Fruit fly (Drosophila melanogaster) whole organism, embryonic: Measurements from ENCODE around the gene CIA30.
A peak's percentile ranks its signal among the peaks of the same experiment; 100 is the strongest.

Experiments used
- Antp ChIP-seq: fragments of 200-800 bp; sonication (Bioruptor generic); optimal IDR thresholded peaks from 3 replicates; lab custom pipeline; 2016; ENCODE audit warnings: missing biosample characterization, missing genetic modification characterization
- CG10209 ChIP-seq: fragments of 200-800 bp; sonication (Bioruptor generic); optimal IDR thresholded peaks from 3 replicates; lab custom pipeline; 2017; ENCODE audit warnings: missing biosample characterization, mild to moderate bottlenecking, missing genetic modification characterization, missing genetic modification reagents
- CG11247 ChIP-seq: fragments of 200-800 bp; sonication (Bioruptor generic); IDR thresholded peaks from 2 replicates; pipeline ENCODE4 v1.3.6; 2022; ENCODE audit warnings: missing biosample characterization, missing genetic modification characterization
- CG12236 ChIP-seq: fragments of 200-800 bp; sonication (Bioruptor generic); optimal IDR thresholded peaks from 2 replicates; lab custom pipeline; 2016; ENCODE audit warnings: missing biosample characterization, missing genetic modification characterization
- CG13424 ChIP-seq: fragments of 200-800 bp; sonication (Bioruptor generic); optimal IDR thresholded peaks from 2 replicates; lab custom pipeline; 2019; ENCODE audit warnings: missing biosample characterization, mild to moderate bottlenecking, missing genetic modification characterization, moderate library complexity
- CG13775 ChIP-seq: fragments of 200-800 bp; sonication (Bioruptor generic); optimal IDR thresholded peaks from 3 replicates; lab custom pipeline; 2017; ENCODE audit warnings: missing biosample characterization, mild to moderate bottlenecking, missing genetic modification characterization
- CG16863 ChIP-seq: fragments of 200-800 bp; sonication (Bioruptor generic); optimal IDR thresholded peaks from 3 replicates; lab custom pipeline; 2016; ENCODE audit warnings: missing biosample characterization, missing genetic modification characterization
- CG18476 ChIP-seq: fragments of 200-800 bp; sonication (Bioruptor generic); optimal IDR thresholded peaks from 2 replicates; lab custom pipeline; 2016; ENCODE audit warnings: missing biosample characterization, mild to moderate bottlenecking, missing genetic modification characterization
- CG2202 ChIP-seq: fragments of 200-800 bp; sonication (Bioruptor generic); optimal IDR thresholded peaks from 2 replicates; lab custom pipeline; 2018; ENCODE audit warnings: missing biosample characterization, mild to moderate bottlenecking, missing genetic modification characterization
- CG30403 ChIP-seq: fragments of 200-800 bp; sonication (Bioruptor generic); optimal IDR thresholded peaks from 3 replicates; lab custom pipeline; 2016; ENCODE audit warnings: missing biosample characterization, missing genetic modification characterization
- CG3065 ChIP-seq: fragments of 200-800 bp; sonication (Bioruptor generic); optimal IDR thresholded peaks from 2 replicates; lab custom pipeline; 2016; ENCODE audit warnings: missing biosample characterization, missing genetic modification characterization
- CG3726 ChIP-seq: fragments of 200-800 bp; sonication (Bioruptor generic); IDR thresholded peaks from 3 replicates; pipeline ENCODE4, ENCODE4 v1.3.6; 2022; ENCODE audit warnings: missing biosample characterization, missing genetic modification characterization
- CG4282 ChIP-seq: fragments of 200-800 bp; sonication (Bioruptor generic); optimal IDR thresholded peaks from 2 replicates; lab custom pipeline; 2016; ENCODE audit warnings: missing biosample characterization, missing genetic modification characterization
- CG43689 ChIP-seq: fragments of 200-800 bp; sonication (Bioruptor generic); IDR thresholded peaks from 2 replicates; pipeline ENCODE4 v1.3.6; 2022; ENCODE audit warnings: missing biosample characterization, missing genetic modification characterization
- CG7372 ChIP-seq: fragments of 200-800 bp; sonication (Bioruptor generic); IDR thresholded peaks from 2 replicates; pipeline ENCODE4 v1.3.6; 2022; ENCODE audit warnings: missing biosample characterization, missing genetic modification characterization
- CG7556 ChIP-seq: fragments of 200-800 bp; sonication (Bioruptor generic); optimal IDR thresholded peaks from 2 replicates; lab custom pipeline; 2017; ENCODE audit warnings: missing biosample characterization, mild to moderate bottlenecking, missing genetic modification characterization
- CG8924 ChIP-seq: fragments of 200-800 bp; optimal IDR thresholded peaks from 3 replicates; lab custom pipeline; 2019; ENCODE audit warnings: missing biosample characterization, mild to moderate bottlenecking, missing genetic modification characterization, moderate library complexity
- CG9215 ChIP-seq: fragments of 200-800 bp; sonication (Bioruptor generic); IDR thresholded peaks from 2 replicates; pipeline ENCODE4 v1.3.6; 2022; ENCODE audit warnings: missing biosample characterization, missing genetic modification characterization
- CG9932 ChIP-seq: fragments of 200-800 bp; sonication (Bioruptor generic); IDR thresholded peaks from 2 replicates; pipeline ENCODE4 v1.3.6; 2022; ENCODE audit warnings: missing biosample characterization, missing genetic modification characterization
- CHES-1-like ChIP-seq: fragments of 200-800 bp; sonication (Bioruptor generic); optimal IDR thresholded peaks from 2 replicates; lab custom pipeline; 2016; ENCODE audit warnings: missing biosample characterization, missing genetic modification characterization
- CoRest ChIP-seq: fragments of 200-800 bp; sonication (Bioruptor generic); optimal IDR thresholded peaks from 3 replicates; lab custom pipeline; 2018; ENCODE audit warnings: missing biosample characterization, mild to moderate bottlenecking, missing genetic modification characterization, moderate library complexity
- D19B ChIP-seq: fragments of 200-800 bp; sonication (Bioruptor generic); optimal IDR thresholded peaks from 2 replicates; lab custom pipeline; 2017; ENCODE audit warnings: missing biosample characterization, mild to moderate bottlenecking, missing genetic modification characterization
- Dad ChIP-seq: fragments of 200-800 bp; sonication (Bioruptor generic); optimal IDR thresholded peaks from 3 replicates; lab custom pipeline; 2016; ENCODE audit warnings: missing biosample characterization, missing genetic modification characterization
- Dip3 ChIP-seq: fragments of 200-800 bp; sonication (Bioruptor generic); optimal IDR thresholded peaks from 3 replicates; lab custom pipeline; 2016; ENCODE audit warnings: missing biosample characterization, missing genetic modification characterization
- Dll ChIP-seq: fragments of 200-800 bp; sonication (Bioruptor generic); IDR thresholded peaks from 4 replicates; pipeline ENCODE4 v1.3.6; 2022; ENCODE audit warnings: missing biosample characterization, missing genetic modification characterization; ENCODE audit not compliant: partially characterized antibody
- Drgx ChIP-seq: fragments of 200-800 bp; sonication (Bioruptor generic); IDR thresholded peaks from 2 replicates; pipeline ENCODE4 v1.3.6; 2022; ENCODE audit warnings: missing biosample characterization, missing genetic modification characterization
- E2f1 ChIP-seq: fragments of 200-800 bp; sonication (Bioruptor generic); IDR thresholded peaks from 2 replicates; pipeline ENCODE4 v1.3.6; 2022; ENCODE audit warnings: missing biosample characterization, missing genetic modification characterization
- ERR ChIP-seq: fragments of 200-800 bp; sonication (Bioruptor generic); optimal IDR thresholded peaks from 2 replicates; lab custom pipeline; 2016; ENCODE audit warnings: missing biosample characterization, missing genetic modification characterization
- Hmr ChIP-seq: fragments of 200-800 bp; sonication (Bioruptor generic); optimal IDR thresholded peaks from 3 replicates; lab custom pipeline; 2017; ENCODE audit warnings: mild to moderate bottlenecking, missing biosample characterization, missing genetic modification reagents, missing genetic modification characterization
- Hmx ChIP-seq: fragments of 200-800 bp; sonication (Bioruptor generic); optimal IDR thresholded peaks from 2 replicates; lab custom pipeline; 2016; ENCODE audit warnings: missing biosample characterization, missing genetic modification characterization
- Jarid2 ChIP-seq: fragments of 200-800 bp; sonication (Bioruptor generic); optimal IDR thresholded peaks from 3 replicates; lab custom pipeline; 2017; ENCODE audit warnings: mild to moderate bottlenecking, missing biosample characterization, missing genetic modification reagents, missing genetic modification characterization
- Optix ChIP-seq: fragments of 200-800 bp; sonication (Bioruptor generic); IDR thresholded peaks from 3 replicates; pipeline ENCODE4 v1.3.6; 2022; ENCODE audit warnings: missing biosample characterization, missing genetic modification characterization
- Sox102F ChIP-seq: fragments of 200-800 bp; sonication (Bioruptor generic); optimal IDR thresholded peaks from 2 replicates; lab custom pipeline; 2018; ENCODE audit warnings: missing biosample characterization, mild to moderate bottlenecking, missing genetic modification characterization, moderate library complexity
- bbx ChIP-seq: fragments of 200-800 bp; sonication (Bioruptor generic); IDR thresholded peaks from 2 replicates; pipeline ENCODE4 v1.3.6; 2022; ENCODE audit warnings: missing biosample characterization, missing genetic modification characterization; ENCODE audit not compliant: partially characterized antibody
- bsh ChIP-seq, 2 experiments: fragments of 200-800 bp; sonication (Bioruptor generic); optimal IDR thresholded peaks; 2 replicates each; lab custom pipeline; 2017 to 2018; ENCODE audit warnings: mild to moderate bottlenecking in 2 of 2, missing biosample characterization in 2 of 2, missing genetic modification characterization in 2 of 2, moderate library complexity in 1 of 2
- cas ChIP-seq: fragments of 200-800 bp; sonication (Bioruptor generic); IDR thresholded peaks from 2 replicates; pipeline ENCODE4 v1.3.6; 2022; ENCODE audit warnings: missing biosample characterization, missing genetic modification characterization
- cwo ChIP-seq: fragments of 200-800 bp; sonication (Bioruptor generic); optimal IDR thresholded peaks from 3 replicates; lab custom pipeline; 2017; ENCODE audit warnings: missing biosample characterization, missing genetic modification characterization, mild to moderate bottlenecking, moderate library complexity, missing genetic modification reagents
- dimm ChIP-seq: fragments of 200-800 bp; sonication (Bioruptor generic); IDR thresholded peaks from 2 replicates; pipeline ENCODE4 v1.3.6; 2022; ENCODE audit warnings: missing biosample characterization, missing genetic modification characterization
- ems ChIP-seq: fragments of 200-800 bp; sonication (Bioruptor generic); optimal IDR thresholded peaks from 3 replicates; lab custom pipeline; 2016; ENCODE audit warnings: missing biosample characterization, missing genetic modification characterization
- kay ChIP-seq: fragments of 200-800 bp; sonication (Bioruptor generic); optimal IDR thresholded peaks from 2 replicates; lab custom pipeline; 2016; ENCODE audit warnings: missing biosample characterization, missing genetic modification characterization
- nau ChIP-seq: fragments of 200-800 bp; sonication (Bioruptor generic); optimal IDR thresholded peaks from 3 replicates; lab custom pipeline; 2017; ENCODE audit warnings: missing biosample characterization, mild to moderate bottlenecking, missing genetic modification characterization, missing genetic modification reagents
- org-1 ChIP-seq: fragments of 200-800 bp; sonication (Bioruptor generic); optimal IDR thresholded peaks from 2 replicates; lab custom pipeline; 2017; ENCODE audit warnings: missing biosample characterization, missing genetic modification characterization
- psq ChIP-seq: fragments of 200-800 bp; sonication (Bioruptor generic); optimal IDR thresholded peaks from 2 replicates; lab custom pipeline; 2017; ENCODE audit warnings: missing biosample characterization, missing genetic modification characterization
- row ChIP-seq: fragments of 200-800 bp; sonication (Bioruptor generic); IDR thresholded peaks from 3 replicates; pipeline ENCODE4 v1.3.6; 2022; ENCODE audit warnings: missing biosample characterization, missing genetic modification characterization
- stc ChIP-seq: fragments of 200-800 bp; sonication (Bioruptor generic); IDR thresholded peaks from 2 replicates; pipeline ENCODE4 v1.3.6; 2022; ENCODE audit warnings: missing biosample characterization, missing genetic modification characterization
- stwl ChIP-seq: fragments of 200-800 bp; sonication (Bioruptor generic); optimal IDR thresholded peaks from 3 replicates; lab custom pipeline; 2018; ENCODE audit warnings: missing biosample characterization, mild to moderate bottlenecking, missing genetic modification characterization, moderate library complexity
- toy ChIP-seq: fragments of 200-800 bp; sonication (Bioruptor generic); IDR thresholded peaks from 2 replicates; pipeline ENCODE4 v1.3.6; 2022; ENCODE audit warnings: missing biosample characterization, missing genetic modification characterization
- twi ChIP-seq: fragments of 200-800 bp; optimal IDR thresholded peaks from 2 replicates; lab custom pipeline; 2019; ENCODE audit warnings: missing biosample characterization, mild to moderate bottlenecking, missing genetic modification characterization, moderate library complexity
- unpg ChIP-seq: fragments of 200-800 bp; sonication (Bioruptor generic); optimal IDR thresholded peaks from 3 replicates; lab custom pipeline; 2018; ENCODE audit warnings: missing biosample characterization, mild to moderate bottlenecking, missing genetic modification characterization, moderate library complexity
- wek ChIP-seq: fragments of 200-800 bp; sonication (Bioruptor generic); optimal IDR thresholded peaks from 3 replicates; lab custom pipeline; 2018; ENCODE audit warnings: missing biosample characterization, mild to moderate bottlenecking, missing genetic modification characterization, moderate library complexity
- zfh2 ChIP-seq: fragments of 200-800 bp; sonication (Bioruptor generic); optimal IDR thresholded peaks from 2 replicates; lab custom pipeline; 2016; ENCODE audit warnings: missing biosample characterization, missing genetic modification characterization

The CIA30 gene

dm6 chr3R:29745056-29745455, 8.3 kb downstream of the CIA30 start, which contains the start of the genes Wdr24 and IntS11 (continued):
- TF ChIP-seq CG9215 = peak; percentile 93
- TF ChIP-seq nau (GFP tag; lab: Kevin White, UChicago) = no peak
- TF ChIP-seq Dad (GFP tag; lab: Kevin White, UChicago) = peak; percentile 49
- peak; percentile 22 for TF ChIP-seq wek (GFP tag; lab: Kevin White, UChicago)
- peak; percentile 82 for TF ChIP-seq Sox102F
- TF ChIP-seq CG10209 (GFP tag; lab: Kevin White, UChicago) = peak; percentile 80
- peak; percentile 88 for TF ChIP-seq cas
- peak; percentile 86 for TF ChIP-seq CG13424 (tag; lab: Kevin White, UChicago)
- TF ChIP-seq CG7556 (GFP tag; lab: Kevin White, UChicago) = peak; percentile 71
- peak; percentile 15 for TF ChIP-seq ERR (GFP tag; lab: Kevin White, UChicago)
- TF ChIP-seq zfh2 (GFP tag; lab: Kevin White, UChicago) = peak; percentile 94
- peak; percentile 69 for TF ChIP-seq ems (GFP tag; lab: Kevin White, UChicago)
- peak; percentile 74 for TF ChIP-seq CG8924 (tag; lab: Kevin White, UChicago)
- peak; percentile 97 for TF ChIP-seq Drgx (GFP tag; lab: Robert Waterston, UW)
- peak; percentile 71 for TF ChIP-seq twi (tag; lab: Kevin White, UChicago)
- peak; percentile 86 for TF ChIP-seq CG30403 (GFP tag; lab: Kevin White, UChicago)
- TF ChIP-seq kay (GFP tag; lab: Kevin White, UChicago) = peak; percentile 54
- peak; percentile 91 for TF ChIP-seq Dip3
- peak; percentile 82 for TF ChIP-seq Hmr (GFP tag; lab: Kevin White, UChicago)
- peak; percentile 87 for TF ChIP-seq stc (GFP tag; lab: Robert Waterston, UW)
- TF ChIP-seq CG3726 (GFP tag; lab: Robert Waterston, UW) = peak; percentile 85; the same call in 2 of the 3 replicates
- TF ChIP-seq org-1 = no peak
- TF ChIP-seq Jarid2 (GFP tag; lab: Kevin White, UChicago) = no peak
- peak; percentile 85 for TF ChIP-seq toy (GFP tag; lab: Robert Waterston, UW)
- peak; percentile 97 for TF ChIP-seq CG9932 (GFP tag; lab: Robert Waterston, UW)
- peak; percentile 65 for TF ChIP-seq stwl
- peak; percentile 80 for TF ChIP-seq CG43689 (GFP tag; lab: Robert Waterston, UW)
- peak; percentile 50 for TF ChIP-seq CG16863 (GFP tag; lab: Kevin White, UChicago)
- peak; percentile 11 for TF ChIP-seq CG2202
- TF ChIP-seq psq (GFP tag; lab: Kevin White, UChicago) = peak; percentile 28
- TF ChIP-seq Hmx (GFP tag; lab: Kevin White, UChicago) = no peak
- peak; percentile 70 to 72 for TF ChIP-seq bsh (GFP tag; optimal IDR thresholded peaks at IDR 0.05; lab: Kevin White, UChicago)
- TF ChIP-seq CG7372 (GFP tag; lab: Robert Waterston, UW) = peak; percentile 93
- TF ChIP-seq Dll (GFP tag; lab: Robert Waterston, UW) = 0 out of 4 replicates have a peak, but pooled peaks have one; percentile 42
- peak; percentile 28 for TF ChIP-seq CG4282
- TF ChIP-seq dimm (GFP tag; lab: Robert Waterston, UW) = peak; percentile 79
- peak; percentile 84 for TF ChIP-seq unpg (GFP tag; lab: Kevin White, UChicago)
- TF ChIP-seq CG3065 (GFP tag; lab: Kevin White, UChicago) = no peak
- no peak for TF ChIP-seq CG12236 (GFP tag; lab: Kevin White, UChicago)
- TF ChIP-seq CoRest (tag; lab: Kevin White, UChicago) = peak; percentile 91
- TF ChIP-seq row = peak; percentile 98
- TF ChIP-seq CG18476 = peak; percentile 82
- TF ChIP-seq D19B (GFP tag; lab: Kevin White, UChicago) = no peak
- TF ChIP-seq CG13775 (GFP tag; lab: Kevin White, UChicago) = peak; percentile 73
- TF ChIP-seq bbx = no peak
- peak; percentile 58 for TF ChIP-seq Antp
- TF ChIP-seq Optix = peak; percentile 82; the same call in 2 of the 3 replicates
- TF ChIP-seq E2f1 = peak; percentile 90
- peak; percentile 62 for TF ChIP-seq cwo (GFP tag; lab: Kevin White, UChicago)
- peak; percentile 92 for TF ChIP-seq CG11247 (GFP tag; lab: Robert Waterston, UW)
- peak; percentile 72 for TF ChIP-seq CHES-1-like (GFP tag; lab: Kevin White, UChicago)
